Fruit fly (Drosophila melanogaster) whole organism, embryonic: ENCODE results near the gene mldr.
A peak's percentile ranks its signal among the peaks of the same experiment; 100 is the strongest.

Experiments
- Ada2b ChIP-seq: fragments of 200-800 bp; sonication (Bioruptor generic); IDR thresholded peaks from 2 replicates; pipeline ENCODE4 v1.3.6; 2022; ENCODE audit warnings: missing biosample characterization, missing genetic modification characterization
- Antp ChIP-seq: fragments of 200-800 bp; sonication (Bioruptor generic); optimal IDR thresholded peaks from 3 replicates; lab custom pipeline; 2016; ENCODE audit warnings: missing biosample characterization, missing genetic modification characterization
- CG1233 ChIP-seq: fragments of 200-800 bp; sonication (Bioruptor generic); optimal IDR thresholded peaks from 4 replicates; lab custom pipeline; 2018; ENCODE audit warnings: missing biosample characterization, mild to moderate bottlenecking, missing genetic modification characterization
- CG1602 ChIP-seq: fragments of 200-800 bp; sonication (Bioruptor generic); optimal IDR thresholded peaks from 3 replicates; lab custom pipeline; 2016; ENCODE audit warnings: missing biosample characterization, missing genetic modification characterization
- CG1792 ChIP-seq: fragments of 200-800 bp; sonication (Bioruptor generic); optimal IDR thresholded peaks from 2 replicates; lab custom pipeline; 2016; ENCODE audit warnings: missing biosample characterization, missing genetic modification characterization
- CG2678 ChIP-seq: fragments of 200-800 bp; sonication (Bioruptor generic); optimal IDR thresholded peaks from 3 replicates; lab custom pipeline; 2019; ENCODE audit warnings: missing biosample characterization, mild to moderate bottlenecking, missing genetic modification characterization, moderate library complexity
- CG2875 ChIP-seq: fragments of 200-800 bp; sonication (Bioruptor generic); optimal IDR thresholded peaks from 2 replicates; lab custom pipeline; 2017; ENCODE audit warnings: missing biosample characterization, mild to moderate bottlenecking, missing genetic modification characterization, missing genetic modification reagents
- CG31224 ChIP-seq: fragments of 200-800 bp; sonication (Bioruptor generic); IDR thresholded peaks from 2 replicates; pipeline ENCODE4 v1.3.6; 2022; ENCODE audit warnings: missing biosample characterization, missing genetic modification characterization
- CG32772 ChIP-seq: fragments of 200-800 bp; sonication (Bioruptor generic); IDR thresholded peaks from 2 replicates; pipeline ENCODE4 v1.3.6; 2022; ENCODE audit warnings: missing biosample characterization, missing genetic modification characterization
- CG4328 ChIP-seq: fragments of 200-800 bp; sonication (Bioruptor generic); optimal IDR thresholded peaks from 3 replicates; lab custom pipeline; 2017; ENCODE audit warnings: missing biosample characterization, missing genetic modification reagents, missing genetic modification characterization
- CG4404 ChIP-seq: fragments of 200-800 bp; sonication (Bioruptor generic); IDR thresholded peaks from 2 replicates; pipeline ENCODE4 v1.3.6; 2022; ENCODE audit warnings: missing biosample characterization, missing genetic modification characterization
- CG4617 ChIP-seq: fragments of 200-800 bp; sonication (Bioruptor generic); optimal IDR thresholded peaks from 3 replicates; lab custom pipeline; 2016; ENCODE audit warnings: missing biosample characterization, missing genetic modification characterization, borderline replicate concordance
- CG4707 ChIP-seq: fragments of 200-800 bp; sonication (Bioruptor generic); optimal IDR thresholded peaks from 2 replicates; lab custom pipeline; 2018; ENCODE audit warnings: missing biosample characterization, mild to moderate bottlenecking, missing genetic modification characterization, moderate library complexity
- CG6765 ChIP-seq: fragments of 200-800 bp; sonication (Bioruptor generic); optimal IDR thresholded peaks from 3 replicates; lab custom pipeline; 2017; ENCODE audit warnings: missing biosample characterization, mild to moderate bottlenecking, missing genetic modification characterization
- CG7556 ChIP-seq: fragments of 200-800 bp; sonication (Bioruptor generic); optimal IDR thresholded peaks from 2 replicates; lab custom pipeline; 2017; ENCODE audit warnings: missing biosample characterization, mild to moderate bottlenecking, missing genetic modification characterization
- CG7745 ChIP-seq: fragments of 200-800 bp; sonication (Bioruptor generic); optimal IDR thresholded peaks from 2 replicates; lab custom pipeline; 2018; ENCODE audit warnings: missing biosample characterization, mild to moderate bottlenecking, missing genetic modification characterization, moderate library complexity
- CG7928 ChIP-seq: fragments of 200-800 bp; sonication (Bioruptor generic); optimal IDR thresholded peaks from 2 replicates; lab custom pipeline; 2017; ENCODE audit warnings: missing biosample characterization, mild to moderate bottlenecking, missing genetic modification characterization
- Dll ChIP-seq: fragments of 200-800 bp; sonication (Bioruptor generic); IDR thresholded peaks from 4 replicates; pipeline ENCODE4 v1.3.6; 2022; ENCODE audit warnings: missing biosample characterization, missing genetic modification characterization; ENCODE audit not compliant: partially characterized antibody
- Dref ChIP-seq: fragments of 200-800 bp; sonication (Bioruptor generic); IDR thresholded peaks from 2 replicates; pipeline ENCODE4 v1.3.6; 2022; ENCODE audit warnings: missing biosample characterization, missing genetic modification characterization
- Ets65A ChIP-seq: fragments of 200-800 bp; sonication (Bioruptor generic); peaks from one replicate; lab custom pipeline; 2016; ENCODE audit warnings: missing biosample characterization, missing genetic modification characterization
- Ets97D ChIP-seq: fragments of 200-800 bp; sonication (Bioruptor generic); optimal IDR thresholded peaks from 3 replicates; lab custom pipeline; 2016; ENCODE audit warnings: missing biosample characterization, missing genetic modification characterization
- Fer2 ChIP-seq: fragments of 200-800 bp; sonication (Bioruptor generic); optimal IDR thresholded peaks from 2 replicates; lab custom pipeline; 2018; ENCODE audit warnings: missing biosample characterization, mild to moderate bottlenecking, missing genetic modification characterization, moderate library complexity
- Hand ChIP-seq: fragments of 200-800 bp; sonication (Bioruptor generic); optimal IDR thresholded peaks from 2 replicates; lab custom pipeline; 2017; ENCODE audit warnings: mild to moderate bottlenecking, missing biosample characterization, missing genetic modification reagents, missing genetic modification characterization
- Meics ChIP-seq: fragments of 200-800 bp; sonication (Bioruptor generic); optimal IDR thresholded peaks from 2 replicates; lab custom pipeline; 2017; ENCODE audit warnings: missing biosample characterization, mild to moderate bottlenecking, missing genetic modification characterization
- Neu2 ChIP-seq: fragments of 200-800 bp; sonication (Bioruptor generic); optimal IDR thresholded peaks from 3 replicates; lab custom pipeline; 2016; ENCODE audit warnings: missing biosample characterization, missing genetic modification characterization, borderline replicate concordance
- Nf-YC ChIP-seq: fragments of 200-800 bp; optimal IDR thresholded peaks from 3 replicates; lab custom pipeline; 2019; ENCODE audit warnings: missing biosample characterization, mild to moderate bottlenecking, missing genetic modification characterization, moderate library complexity
- Oli ChIP-seq: fragments of 200-800 bp; sonication (Bioruptor generic); optimal IDR thresholded peaks from 2 replicates; lab custom pipeline; 2018; ENCODE audit warnings: missing biosample characterization, mild to moderate bottlenecking, missing genetic modification characterization, moderate library complexity
- Optix ChIP-seq: fragments of 200-800 bp; sonication (Bioruptor generic); IDR thresholded peaks from 3 replicates; pipeline ENCODE4 v1.3.6; 2022; ENCODE audit warnings: missing biosample characterization, missing genetic modification characterization
- Side ChIP-seq: fragments of 200-800 bp; sonication (Bioruptor generic); optimal IDR thresholded peaks from 2 replicates; lab custom pipeline; 2016; ENCODE audit warnings: missing biosample characterization, missing genetic modification characterization
- Ssrp ChIP-seq: fragments of 200-800 bp; sonication (Bioruptor generic); optimal IDR thresholded peaks from 2 replicates; lab custom pipeline; 2018; ENCODE audit warnings: missing biosample characterization, mild to moderate bottlenecking, missing genetic modification characterization, moderate library complexity
- Trl ChIP-seq, 3 experiments: fragments of >200 bp in 2 of 3; fragments of 200-800 bp in 1 of 3; sonication (Bioruptor generic) in 1 of 3; optimal IDR thresholded peaks; 2 replicates in 1 of 3; 3 replicates in 2 of 3; lab custom pipeline; 2016 to 2017; ENCODE audit warnings: missing biosample characterization in 1 of 3, missing genetic modification characterization in 1 of 3
- Vsx1 ChIP-seq: fragments of 200-800 bp; sonication (Bioruptor generic); optimal IDR thresholded peaks from 2 replicates; lab custom pipeline; 2017; ENCODE audit warnings: missing biosample characterization, mild to moderate bottlenecking, missing genetic modification characterization, missing genetic modification reagents
- btn ChIP-seq: fragments of 200-800 bp; sonication (Bioruptor generic); optimal IDR thresholded peaks from 2 replicates; lab custom pipeline; 2016; ENCODE audit warnings: missing biosample characterization, missing genetic modification characterization
- chn ChIP-seq: fragments of 200-800 bp; sonication (Bioruptor generic); optimal IDR thresholded peaks from 2 replicates; lab custom pipeline; 2016; ENCODE audit warnings: missing biosample characterization, missing genetic modification characterization
- croc ChIP-seq: fragments of 200-800 bp; sonication (Bioruptor generic); conservative IDR thresholded peaks from 3 replicates; pipeline ENCODE4 v1.3.6; 2022; ENCODE audit warnings: missing biosample characterization, missing genetic modification characterization
- crol ChIP-seq: fragments of 200-800 bp; sonication (Bioruptor generic); IDR thresholded peaks from 2 replicates; pipeline ENCODE4 v1.3.6; 2022; ENCODE audit warnings: missing biosample characterization, missing genetic modification characterization
- insv ChIP-seq, 2 experiments: fragments of 200-800 bp; sonication (Bioruptor generic); optimal IDR thresholded peaks; 3 replicates each; lab custom pipeline; 2016 to 2018; ENCODE audit warnings: missing biosample characterization in 2 of 2, missing genetic modification characterization in 2 of 2
- lilli ChIP-seq: fragments of 200-800 bp; sonication (Bioruptor generic); optimal IDR thresholded peaks from 3 replicates; lab custom pipeline; 2016; ENCODE audit warnings: missing biosample characterization, missing genetic modification characterization
- luna ChIP-seq: fragments of 200-800 bp; sonication (Bioruptor generic); optimal IDR thresholded peaks from 2 replicates; lab custom pipeline; 2016; ENCODE audit warnings: missing biosample characterization, missing genetic modification characterization
- maf-S ChIP-seq: fragments of 200-800 bp; sonication (Bioruptor generic); optimal IDR thresholded peaks from 2 replicates; lab custom pipeline; 2016; ENCODE audit warnings: missing biosample characterization, missing genetic modification characterization
- pan ChIP-seq, 4 experiments: fragments of >200 bp in 3 of 4; fragments of 200-800 bp in 1 of 4; sonication (Bioruptor generic) in 1 of 4; optimal IDR thresholded peaks in 3 of 4; IDR thresholded peaks in 1 of 4; 2 replicates each; pipeline versions ENCODE4 v1.3.6 to Lab custom; 2017 to 2022; ENCODE audit warnings: missing biosample characterization in 2 of 4, missing genetic modification characterization in 2 of 4, mixed read lengths in 1 of 4
- prd ChIP-seq, 3 experiments: fragments of >200 bp in 2 of 3; fragments of 200-800 bp in 1 of 3; sonication (Bioruptor generic) in 1 of 3; optimal IDR thresholded peaks in 2 of 3; IDR thresholded peaks in 1 of 3; 2 replicates in 2 of 3; 3 replicates in 1 of 3; pipeline versions ENCODE4 v1.3.6 to Lab custom; 2017 to 2022; ENCODE audit warnings: missing biosample characterization in 1 of 3, missing genetic modification characterization in 1 of 3
- sd ChIP-seq: fragments of 200-800 bp; sonication (Bioruptor generic); optimal IDR thresholded peaks from 3 replicates; lab custom pipeline; 2018; ENCODE audit warnings: missing biosample characterization, mild to moderate bottlenecking, missing genetic modification characterization, moderate library complexity
- seq ChIP-seq: fragments of 200-800 bp; sonication (Bioruptor generic); IDR thresholded peaks from 2 replicates; pipeline ENCODE4 v1.3.6; 2022; ENCODE audit warnings: missing biosample characterization, missing genetic modification characterization
- shn ChIP-seq: fragments of 200-800 bp; sonication (Bioruptor generic); optimal IDR thresholded peaks from 3 replicates; lab custom pipeline; 2016; ENCODE audit warnings: missing biosample characterization, missing genetic modification characterization
- slbo ChIP-seq: fragments of 200-800 bp; sonication (Bioruptor generic); IDR thresholded peaks from 2 replicates; pipeline ENCODE4 v1.3.6; 2022; ENCODE audit warnings: missing biosample characterization, missing genetic modification characterization
- sr ChIP-seq: fragments of 200-800 bp; sonication (Bioruptor generic); IDR thresholded peaks from 3 replicates; pipeline ENCODE4 v1.3.6; 2022; ENCODE audit warnings: missing biosample characterization, missing genetic modification characterization
- sug ChIP-seq: fragments of 200-800 bp; optimal IDR thresholded peaks from 2 replicates; lab custom pipeline; 2019; ENCODE audit warnings: missing biosample characterization, mild to moderate bottlenecking, missing genetic modification characterization, moderate library complexity
- vvl ChIP-seq: fragments of 200-800 bp; sonication (Bioruptor generic); IDR thresholded peaks from 2 replicates; pipeline ENCODE4 v1.3.6; 2022; ENCODE audit warnings: missing biosample characterization, missing genetic modification characterization

Gene mldr

DNA sequence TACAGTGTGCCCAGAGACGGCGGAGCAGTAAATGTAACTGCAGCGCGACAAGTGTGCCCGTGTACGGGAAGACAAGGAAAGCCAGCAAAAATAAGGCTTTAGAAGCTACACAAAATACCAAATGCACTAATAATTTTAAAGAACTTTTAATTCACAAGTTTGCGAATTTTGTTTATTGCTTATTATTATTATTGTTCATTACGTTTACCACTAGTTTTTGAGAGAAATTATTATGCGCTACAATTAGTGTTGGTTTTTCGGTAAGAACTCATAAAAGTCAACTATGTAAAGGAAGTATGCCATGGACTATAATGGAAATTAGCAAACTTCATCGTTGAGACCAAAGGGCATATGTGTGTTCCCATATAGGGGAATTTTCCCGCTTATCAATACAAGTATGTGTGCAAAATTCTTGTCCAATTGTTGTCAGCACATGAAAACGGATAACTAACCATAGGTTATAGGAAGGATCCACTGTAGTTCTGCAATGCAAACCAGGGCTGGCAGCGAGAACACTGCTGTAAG lies 23.9 kb upstream of the mldr start, which contains the start of gene schlank (continued):
- TF ChIP-seq CG4617 (GFP tag; lab: Kevin White, UChicago) (no peak), Meics (GFP tag; lab: Kevin White, UChicago) (peak; percentile 18), luna (no peak), CG7928 (peak; percentile 85), btn (GFP tag; lab: Kevin White, UChicago) (no peak), CG7556 (peak; percentile 16), Ssrp (tag; lab: Kevin White, UChicago) (peak; percentile 40), insv (GFP tag; optimal IDR thresholded peaks at IDR 0.05; lab: Kevin White, UChicago) (peak in 1 of 2 experiments; percentile 12), Antp (peak; percentile 75), Ets97D (GFP tag; lab: Kevin White, UChicago) (peak; percentile 36), Dll (GFP tag; lab: Robert Waterston, UW) (no peak), Hand (no peak), pan (optimal IDR thresholded peaks at IDR 0.05; lab: Kevin White, UChicago) (no peak), pan (GFP tag; optimal IDR thresholded peaks at IDR 0.05 in 1 of 2, IDR thresholded peaks at IDR 0.05 in 1 of 2) (peak in 1 of 2 experiments; percentile 68), CG32772 (peak; percentile 50; the same call in 1 of the 2 replicates), Nf-YC (peak; percentile 22), CG4404 (GFP tag; lab: Robert Waterston, UW) (peak; percentile 44; the same call in 1 of the 2 replicates), croc (peak; percentile 28; the same call in 1 of the 3 replicates), Ada2b (peak; percentile 56), sd (peak; percentile 59), CG6765 (GFP tag; lab: Kevin White, UChicago) (peak; percentile 20), CG4328 (GFP tag; lab: Kevin White, UChicago) (no peak), slbo (GFP tag; lab: Robert Waterston, UW) (peak; percentile 81), seq (GFP tag; lab: Robert Waterston, UW) (peak; percentile 52; the same call in 1 of the 2 replicates), Dref (peak; percentile 24; the same call in 1 of the 2 replicates), CG2875 (GFP tag; lab: Kevin White, UChicago) (no peak), CG1233 (GFP tag; lab: Kevin White, UChicago) (peak; percentile 2), CG31224 (peak; percentile 56), Fer2 (tag; lab: Kevin White, UChicago) (no peak), CG7745 (tag; lab: Kevin White, UChicago) (no peak), chn (peak; percentile 62), Oli (tag; lab: Kevin White, UChicago) (peak; percentile 52), Neu2 (no peak), Optix (GFP tag; lab: Robert Waterston, UW) (peak; percentile 63; the same call in 2 of the 3 replicates), CG4707 (GFP tag; lab: Kevin White, UChicago) (no peak), vvl (peak; percentile 68), Vsx1 (GFP tag; lab: Kevin White, UChicago) (no peak), sug (tag; lab: Kevin White, UChicago) (peak; percentile 36), prd (optimal IDR thresholded peaks at IDR 0.05; lab: Kevin White, UChicago) (no peak), prd (GFP tag; IDR thresholded peaks at IDR 0.05; lab: Robert Waterston, UW) (peak; percentile 81), Trl (optimal IDR thresholded peaks at IDR 0.05; lab: Kevin White, UChicago) (no peak), Trl (GFP tag; optimal IDR thresholded peaks at IDR 0.05; lab: Kevin White, UChicago) (peak; percentile 51), crol (GFP tag; lab: Robert Waterston, UW) (no peak), Ets65A (GFP tag; lab: Kevin White, UChicago) (peak; percentile 97), CG2678 (no peak), sr (GFP tag; lab: Robert Waterston, UW) (no peak), CG1792 (GFP tag; lab: Kevin White, UChicago) (no peak), Side (GFP tag; lab: Kevin White, UChicago) (peak; percentile 58), maf-S (GFP tag; lab: Kevin White, UChicago) (peak; percentile 20), shn (GFP tag; lab: Kevin White, UChicago) (peak; percentile 55), CG1602 (GFP tag; lab: Kevin White, UChicago) (peak; percentile 60), lilli (GFP tag; lab: Kevin White, UChicago) (peak; percentile 72)
